Fruit fly (Drosophila melanogaster) whole organism, adult: ENCODE results near the gene Trc8.

Source experiments
- CG12768 ChIP-seq: fragments of 200-800 bp; sonication (Bioruptor generic); optimal IDR thresholded peaks from 2 replicates; lab custom pipeline; 2017; ENCODE audit warnings: missing biosample characterization, missing genetic modification characterization, mild to moderate bottlenecking, moderate library complexity, missing genetic modification reagents
- CG14711 ChIP-seq: fragments of 200-800 bp; sonication (Bioruptor generic); optimal IDR thresholded peaks from 2 replicates; lab custom pipeline; 2018; ENCODE audit warnings: missing biosample characterization, mild to moderate bottlenecking, missing genetic modification characterization, moderate library complexity
- CG7045 ChIP-seq: fragments of 200-800 bp; sonication (Bioruptor generic); optimal IDR thresholded peaks from 2 replicates; lab custom pipeline; 2017; ENCODE audit warnings: missing biosample characterization, mild to moderate bottlenecking, missing genetic modification characterization
- Crg-1 ChIP-seq: fragments of 200-800 bp; sonication (Bioruptor generic); optimal IDR thresholded peaks from 2 replicates; lab custom pipeline; 2016; ENCODE audit warnings: missing biosample characterization, missing genetic modification characterization
- ovo ChIP-seq: fragments of 200-800 bp; sonication (Bioruptor generic); optimal IDR thresholded peaks from 2 replicates; lab custom pipeline; 2016; ENCODE audit warnings: missing biosample characterization, missing genetic modification characterization
- tj ChIP-seq: fragments of 200-800 bp; sonication (Bioruptor generic); optimal IDR thresholded peaks from 3 replicates; lab custom pipeline; 2017; ENCODE audit warnings: missing biosample characterization, mild to moderate bottlenecking, missing genetic modification characterization, moderate library complexity

- TF ChIP-seq CG12768 (GFP tag; lab: Kevin White, UChicago) (no peak), CG7045 (GFP tag; lab: Kevin White, UChicago) (no peak), tj (GFP tag; lab: Kevin White, UChicago) (no peak), ovo (no peak), CG14711 (tag; lab: Kevin White, UChicago) (no peak), Crg-1 (GFP tag; lab: Kevin White, UChicago) (no peak)
Measured at dm6 chr3R:29470122-29470521, 33.5 kb downstream of the Trc8 start.
